Worm (Caenorhabditis elegans) whole organism, L3 larva: ENCODE results near the gene cutl-9.

Source experiments
- R02D3.7 ChIP-seq: fragments of 150-350 bp; optimal IDR thresholded peaks from 2 replicates; lab custom pipeline; 2014; ENCODE audit warnings: missing biosample characterization, missing genetic modification characterization
- ceh-82 ChIP-seq: fragments of 150-350 bp; optimal IDR thresholded peaks from 2 replicates; lab custom pipeline; 2014; ENCODE audit warnings: missing biosample characterization, missing genetic modification characterization
- ceh-9 ChIP-seq: sonication (generic microtip); optimal IDR thresholded peaks from 2 replicates; lab custom pipeline; 2018; ENCODE audit warnings: missing biosample characterization, missing genetic modification characterization
- elt-1 ChIP-seq: fragments of 150-350 bp; optimal IDR thresholded peaks from 2 replicates; lab custom pipeline; 2014; ENCODE audit warnings: missing biosample characterization, missing genetic modification characterization
- elt-3 ChIP-seq, 3 experiments: fragments of 150-350 bp in 1 of 3; sonication (generic microtip) in 2 of 3; optimal IDR thresholded peaks; 2 replicates in 2 of 3; 4 replicates in 1 of 3; lab custom pipeline; 2014 to 2017; ENCODE audit warnings: missing biosample characterization in 3 of 3, missing genetic modification characterization in 3 of 3
- fkh-10 ChIP-seq: sonication (generic microtip); optimal IDR thresholded peaks from 2 replicates; lab custom pipeline; 2017; ENCODE audit warnings: missing biosample characterization, missing genetic modification reagents, missing genetic modification characterization
- fos-1 ChIP-seq: fragments of 150-350 bp; optimal IDR thresholded peaks from 2 replicates; lab custom pipeline; 2014; ENCODE audit warnings: missing biosample characterization, missing genetic modification characterization
- lin-39 ChIP-seq: fragments of 150-350 bp; optimal IDR thresholded peaks from 2 replicates; lab custom pipeline; 2018; ENCODE audit warnings: missing biosample characterization, missing genetic modification reagents, missing genetic modification characterization
- nhr-11 ChIP-seq: fragments of 150-350 bp; optimal IDR thresholded peaks from 2 replicates; lab custom pipeline; 2014; ENCODE audit warnings: missing biosample characterization, missing genetic modification characterization
- nhr-77 ChIP-seq: fragments of 150-350 bp; optimal IDR thresholded peaks from 2 replicates; lab custom pipeline; 2014; ENCODE audit warnings: missing biosample characterization, missing genetic modification characterization
- pqm-1 ChIP-seq: fragments of 150-350 bp; optimal IDR thresholded peaks from 2 replicates; lab custom pipeline; 2017; ENCODE audit warnings: missing biosample characterization, missing genetic modification characterization, inconsistent platforms
- snpc-4 ChIP-seq: fragments of 150-350 bp; optimal IDR thresholded peaks from 2 replicates; lab custom pipeline; 2014; ENCODE audit warnings: missing biosample characterization, missing genetic modification characterization
- ztf-4 ChIP-seq: fragments of 150-350 bp; optimal IDR thresholded peaks from 2 replicates; lab custom pipeline; 2014; ENCODE audit warnings: missing biosample characterization, missing genetic modification characterization

ce11 chrII:10627963-10628362 is 5.9 kb downstream of the cutl-9 start, which contains the start of gene M28.8:
- TF ChIP-seq R02D3.7 (tag; lab: Kevin White, UChicago), result no peak
- TF ChIP-seq pqm-1 (tag; lab: Kevin White, UChicago), result no peak
- TF ChIP-seq snpc-4 (tag; lab: Kevin White, UChicago), result no peak
- no peak for TF ChIP-seq nhr-77 (tag; lab: Kevin White, UChicago)
- TF ChIP-seq fkh-10, result no peak
- no peak for TF ChIP-seq elt-3 (tag; optimal IDR thresholded peaks at IDR 0.05; lab: Kevin White, UChicago)
- no peak for TF ChIP-seq fos-1
- no peak for TF ChIP-seq lin-39 (tag; lab: Kevin White, UChicago)
- no peak for TF ChIP-seq ztf-4 (tag; lab: Kevin White, UChicago)
- no peak for TF ChIP-seq nhr-11
- no peak for TF ChIP-seq elt-1 (tag; lab: Kevin White, UChicago)
- TF ChIP-seq ceh-82 (tag; lab: Kevin White, UChicago), result no peak
- TF ChIP-seq ceh-9 (tag; lab: Kevin White, UChicago), result no peak
